Fruit fly (Drosophila melanogaster): ENCODE measurements around the gene CG1544.

- no peak for TF ChIP-seq CG14655 (GFP tag; optimal IDR thresholded peaks at IDR 0.05)
- TF ChIP-seq EcR (GFP tag; optimal IDR thresholded peaks at IDR 0.05), result no peak
- no peak for TF ChIP-seq Snoo (tag; optimal IDR thresholded peaks at IDR 0.05)
- no peak for TF ChIP-seq CG12605 (GFP tag; IDR thresholded peaks at IDR 0.05)
- no peak for TF ChIP-seq Pif1A (GFP tag; optimal IDR thresholded peaks at IDR 0.05)
These were observed 3.7 kb upstream of the CG1544 start, which contains the start of gene bnk for dm6 chr3R:31193062-31193461.

Measured in whole organism, pupa.